Worm (Caenorhabditis elegans) whole organism, L4 larva: ENCODE data around the gene nova-1.

ENCODE experiments used
- F26F4.8 ChIP-seq: fragments of 200-800 bp; sonication (Bioruptor generic); conservative IDR thresholded peaks from 2 replicates; pipeline ENCODE4 v1.3.6; 2022; ENCODE audit warnings: missing genetic modification characterization, missing compliant biosample characterization
- F37D6.2 ChIP-seq: sonication (generic microtip); optimal IDR thresholded peaks from 2 replicates; lab custom pipeline; 2016; ENCODE audit warnings: mild to moderate bottlenecking, missing genetic modification characterization, missing compliant biosample characterization
- Y105C5A.15 ChIP-seq: fragments of 200-800 bp; sonication (Bioruptor generic); IDR thresholded peaks from 2 replicates; pipeline ENCODE4 v1.3.6; 2022; ENCODE audit warnings: missing genetic modification characterization, missing compliant biosample characterization
- Y5F2A.4 ChIP-seq: fragments of 200-800 bp; sonication (Bioruptor generic); optimal IDR thresholded peaks from 2 replicates; lab custom pipeline; 2018; ENCODE audit warnings: mild to moderate bottlenecking, missing genetic modification characterization, missing compliant biosample characterization
- aha-1 ChIP-seq: fragments of 150-350 bp; peaks from one replicate; lab custom pipeline; 2014; ENCODE audit warnings: missing biosample characterization, missing genetic modification characterization
- aly-2 ChIP-seq: sonication (generic microtip); optimal IDR thresholded peaks from 2 replicates; lab custom pipeline; 2018; ENCODE audit warnings: missing biosample characterization, missing genetic modification characterization
- ama-1 ChIP-seq: fragments of 150-350 bp; optimal IDR thresholded peaks from 2 replicates; lab custom pipeline; 2014; ENCODE audit warnings: inconsistent platforms, mixed read lengths
- arid-1 ChIP-seq: fragments of 200-800 bp; sonication (Bioruptor generic); conservative IDR thresholded peaks from 2 replicates; pipeline ENCODE4 v1.3.6; 2022; ENCODE audit warnings: missing genetic modification reagents, missing genetic modification characterization, missing compliant biosample characterization
- ceh-28 ChIP-seq: fragments of 150-350 bp; optimal IDR thresholded peaks from 2 replicates; lab custom pipeline; 2014; ENCODE audit warnings: missing biosample characterization, missing genetic modification reagents, missing genetic modification characterization
- daf-19 ChIP-seq: fragments of 200-800 bp; sonication (Bioruptor generic); conservative IDR thresholded peaks from 2 replicates; pipeline ENCODE4 v1.3.6; 2022; ENCODE audit warnings: missing genetic modification characterization, missing compliant biosample characterization
- dmd-9 ChIP-seq: fragments of 200-800 bp; sonication (Bioruptor generic); IDR thresholded peaks from 2 replicates; pipeline ENCODE4 v1.3.6; 2022; ENCODE audit warnings: missing genetic modification reagents, missing genetic modification characterization, missing compliant biosample characterization
- dpl-1 ChIP-seq: fragments of 150-350 bp; optimal IDR thresholded peaks from 2 replicates; lab custom pipeline; 2014; ENCODE audit warnings: missing biosample characterization, missing genetic modification reagents, missing genetic modification characterization
- duxl-1 ChIP-seq: sonication (generic microtip); optimal IDR thresholded peaks from 2 replicates; lab custom pipeline; 2016; ENCODE audit warnings: mild to moderate bottlenecking, missing genetic modification characterization, moderate library complexity, missing compliant biosample characterization; ENCODE audit not compliant: poor library complexity
- dve-1 ChIP-seq: sonication (generic microtip); optimal IDR thresholded peaks from 2 replicates; lab custom pipeline; 2017; ENCODE audit warnings: antibody characterized with exemption, mild to moderate bottlenecking, missing genetic modification characterization, missing compliant biosample characterization; ENCODE audit not compliant: insufficient read depth
- egl-43 ChIP-seq: fragments of 200-800 bp; sonication (Bioruptor generic); IDR thresholded peaks from 2 replicates; pipeline ENCODE4 v1.3.6; 2022; ENCODE audit warnings: missing genetic modification reagents, missing genetic modification characterization, missing compliant biosample characterization
- fos-1 ChIP-seq: fragments of 150-350 bp; optimal IDR thresholded peaks from 2 replicates; lab custom pipeline; 2014; ENCODE audit warnings: missing biosample characterization, missing genetic modification characterization
- hlh-11 ChIP-seq: fragments of 200-800 bp; sonication (Bioruptor generic); optimal IDR thresholded peaks from 2 replicates; lab custom pipeline; 2018; ENCODE audit warnings: mild to moderate bottlenecking, missing genetic modification characterization, missing compliant biosample characterization
- hlh-30 ChIP-seq: sonication (generic microtip); optimal IDR thresholded peaks from 2 replicates; lab custom pipeline; 2017; ENCODE audit warnings: antibody characterized with exemption, mild to moderate bottlenecking, missing genetic modification characterization, missing compliant biosample characterization; ENCODE audit not compliant: insufficient read depth
- lin-1 ChIP-seq: fragments of 200-800 bp; sonication (Bioruptor generic); IDR thresholded peaks from 2 replicates; pipeline ENCODE4 v1.3.6; 2022; ENCODE audit warnings: missing genetic modification reagents, missing genetic modification characterization, missing compliant biosample characterization
- lin-15B ChIP-seq: fragments of 150-350 bp; sonication (generic microtip); optimal IDR thresholded peaks from 3 replicates; lab custom pipeline; 2014; ENCODE audit warnings: missing biosample characterization, missing genetic modification characterization
- lin-38 ChIP-seq: fragments of 200-800 bp; sonication (Bioruptor generic); IDR thresholded peaks from 2 replicates; pipeline ENCODE4 v1.3.6; 2022; ENCODE audit warnings: missing genetic modification reagents, missing genetic modification characterization, missing compliant biosample characterization
- lsy-2 ChIP-seq, 2 experiments: fragments of 150-350 bp in 1 of 2; sonication (generic microtip) in 1 of 2; optimal IDR thresholded peaks; 2 replicates each; lab custom pipeline; 2014 to 2017; ENCODE audit warnings: missing biosample characterization in 2 of 2, missing genetic modification characterization in 2 of 2
- mes-2 ChIP-seq: sonication (generic microtip); optimal IDR thresholded peaks from 2 replicates; lab custom pipeline; 2016; ENCODE audit warnings: missing genotype, mild to moderate bottlenecking, missing genetic modification characterization, missing compliant biosample characterization; ENCODE audit not compliant: poor library complexity, severe bottlenecking
- nhr-41 ChIP-seq: fragments of 200-800 bp; sonication (Bioruptor generic); IDR thresholded peaks from 2 replicates; pipeline ENCODE4 v1.3.6; 2022; ENCODE audit warnings: missing genetic modification reagents, missing genetic modification characterization, missing compliant biosample characterization
- pqm-1 ChIP-seq: sonication (generic microtip); optimal IDR thresholded peaks from 2 replicates; lab custom pipeline; 2017; ENCODE audit warnings: missing biosample characterization, missing genetic modification characterization
- set-16 ChIP-seq: fragments of 200-800 bp; sonication (Bioruptor generic); IDR thresholded peaks from 2 replicates; pipeline ENCODE4 v1.3.6; 2022; ENCODE audit warnings: missing genetic modification reagents, missing genetic modification characterization, missing compliant biosample characterization
- skn-1 ChIP-seq: fragments of 150-350 bp; optimal IDR thresholded peaks from 2 replicates; lab custom pipeline; 2014; ENCODE audit warnings: missing biosample characterization, missing genetic modification characterization
- snpc-1.2 ChIP-seq: fragments of 200-800 bp; sonication (Bioruptor generic); IDR thresholded peaks from 2 replicates; pipeline ENCODE4 v1.3.6; 2022; ENCODE audit warnings: missing genetic modification reagents, missing genetic modification characterization, missing compliant biosample characterization
- spr-3 ChIP-seq: fragments of 200-800 bp; sonication (Bioruptor generic); optimal IDR thresholded peaks from 2 replicates; lab custom pipeline; 2018; ENCODE audit warnings: mild to moderate bottlenecking, missing genetic modification characterization, missing compliant biosample characterization
- unc-130 ChIP-seq: sonication (generic microtip); optimal IDR thresholded peaks from 2 replicates; lab custom pipeline; 2016; ENCODE audit warnings: missing genetic modification reagents, missing genetic modification characterization, missing compliant biosample characterization
- unc-39 ChIP-seq: sonication (generic microtip); optimal IDR thresholded peaks from 2 replicates; lab custom pipeline; 2017; ENCODE audit warnings: missing biosample characterization, missing genetic modification characterization
- unc-62 ChIP-seq, 3 experiments: fragments of 150-350 bp in 1 of 3; sonication (generic microtip); optimal IDR thresholded peaks in 2 of 3; peaks in 1 of 3; 1 replicate in 1 of 3; 2 replicates in 2 of 3; lab custom pipeline; 2014 to 2017; ENCODE audit warnings: missing biosample characterization in 3 of 3, missing genetic modification characterization in 3 of 3, missing genetic modification reagents in 3 of 3, missing genotype in 1 of 3
- vab-7 ChIP-seq: fragments of 200-800 bp; sonication (Bioruptor generic); IDR thresholded peaks from 2 replicates; pipeline ENCODE4 v1.3.6; 2022; ENCODE audit warnings: missing genetic modification reagents, missing genetic modification characterization, missing compliant biosample characterization
- zip-2 ChIP-seq: fragments of 150-350 bp; optimal IDR thresholded peaks from 2 replicates; lab custom pipeline; 2014; ENCODE audit warnings: missing biosample characterization, missing genetic modification characterization

The nova-1 gene

DNA sequence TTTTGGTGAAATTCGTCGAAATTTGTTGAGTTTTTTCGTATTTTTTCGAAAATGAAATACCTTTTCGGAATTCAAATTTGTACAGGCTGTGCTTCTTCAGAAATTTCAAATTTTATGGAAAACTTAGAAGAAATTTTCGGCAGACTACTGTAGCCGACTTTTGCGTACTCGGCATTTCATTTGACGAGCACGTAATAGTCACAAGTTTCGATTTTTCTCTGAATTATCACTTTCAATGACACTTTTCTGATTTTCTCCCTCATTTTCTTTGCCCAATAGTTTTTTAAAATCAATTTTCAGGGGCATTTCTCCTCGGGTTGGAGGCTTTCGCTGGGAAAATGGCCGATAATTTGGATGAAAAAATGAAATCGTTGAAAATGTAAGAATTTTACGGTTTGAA, 41.9 kb upstream of the nova-1 start, which contains the start of gene fbxa-107:
Gene fbxa-107 (plus strand): TSS at position 301 of the 400 bp plus-strand sequence.
- TF ChIP-seq F37D6.2 (no peak), zip-2 (tag; lab: Kevin White, UChicago) (no peak), snpc-1.2 (GFP tag; lab: Robert Waterston, UW) (no peak), lin-1 (GFP tag; lab: Robert Waterston, UW) (no peak)

DNA sequence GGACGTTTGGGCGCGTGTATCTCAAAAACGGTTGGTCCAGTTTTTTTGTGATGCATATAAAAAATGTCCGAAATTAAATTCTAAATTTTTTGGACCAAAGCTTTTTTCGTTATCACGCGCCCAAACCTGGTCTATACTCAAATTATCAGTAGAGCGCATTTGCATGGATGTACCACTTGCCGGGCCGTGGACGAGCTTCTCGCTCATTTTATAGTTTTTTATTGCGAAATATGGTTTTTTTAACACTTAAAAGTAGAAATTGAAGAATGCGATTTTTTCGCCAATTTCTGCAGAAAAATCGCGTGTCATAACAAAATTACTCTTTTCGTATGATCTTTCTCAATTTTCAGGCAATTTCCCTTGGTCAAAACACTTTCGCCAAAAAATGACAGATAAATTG, 33.3 kb upstream of the nova-1 start:
- TF ChIP-seq lin-38 (GFP tag; lab: Robert Waterston, UW) (peak; percentile 92), mes-2 (tag; lab: Kevin White, UChicago) (peak; percentile 45), aha-1 (tag; lab: Kevin White, UChicago) (peak; percentile 34)

DNA sequence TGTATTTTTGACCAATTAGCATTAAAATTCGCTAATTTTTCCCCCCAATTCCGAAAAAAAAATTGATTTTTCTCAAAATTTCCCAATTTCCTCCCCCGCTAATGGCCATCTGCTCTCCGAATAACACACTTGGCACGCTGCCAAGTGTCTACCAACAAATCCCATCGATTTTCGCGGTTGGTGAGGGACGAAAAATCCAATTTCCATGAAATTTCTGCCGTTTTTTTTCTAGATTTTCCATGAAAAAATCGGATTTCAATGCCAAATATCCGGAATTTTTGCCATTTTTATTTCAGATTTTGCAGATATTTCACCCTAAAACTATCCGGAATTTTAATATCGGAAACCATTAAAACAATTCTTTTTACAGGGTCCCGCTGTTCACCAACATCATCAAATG, 27.7 kb upstream of the nova-1 start:
- TF ChIP-seq unc-62 (GFP tag; optimal IDR thresholded peaks at IDR 0.05 in 1 of 2; lab: Kevin White, UChicago) (peak in 1 of 2 experiments; percentile 97), unc-62 (tag; optimal IDR thresholded peaks at IDR 0.05; lab: Kevin White, UChicago) (no peak), fos-1 (tag; lab: Kevin White, UChicago) (no peak)

DNA sequence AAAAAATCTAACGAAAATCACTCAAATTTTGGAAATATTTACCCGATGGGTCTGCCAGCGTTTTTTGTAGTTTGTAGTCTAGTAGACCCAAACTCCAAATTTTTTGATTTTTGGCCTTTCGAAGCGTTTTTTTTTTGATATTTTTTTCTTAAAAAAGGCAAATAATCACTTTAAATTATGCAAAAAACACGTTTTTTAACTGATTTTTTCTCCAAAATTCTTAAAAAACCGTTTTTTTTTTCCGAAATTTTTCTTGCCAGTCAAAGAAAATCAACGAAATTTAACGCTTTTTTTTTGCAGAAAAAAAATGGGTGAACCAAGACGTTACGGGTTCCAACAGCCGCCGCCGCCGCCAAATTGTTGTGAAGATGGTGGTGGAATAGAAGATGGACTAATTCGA, 26.2 kb upstream of the nova-1 start, which contains the start of gene Y37H2A.1:
Gene Y37H2A.1 (plus strand): TSS at position 301 of the 400 bp plus-strand sequence.
- TF ChIP-seq skn-1 (no peak), arid-1 (GFP tag; lab: Robert Waterston, UW) (no peak), hlh-11 (no peak), dpl-1 (no peak), fos-1 (tag; lab: Kevin White, UChicago) (no peak), hlh-30 (tag; lab: Kevin White, UChicago) (no peak), zip-2 (tag; lab: Kevin White, UChicago) (no peak), lin-15B (tag; lab: Kevin White, UChicago) (no peak), aly-2 (tag; lab: Kevin White, UChicago) (no peak), duxl-1 (tag; lab: Kevin White, UChicago) (no peak)
- TF ChIP-seq, all 104 proteins: peak for 0

DNA sequence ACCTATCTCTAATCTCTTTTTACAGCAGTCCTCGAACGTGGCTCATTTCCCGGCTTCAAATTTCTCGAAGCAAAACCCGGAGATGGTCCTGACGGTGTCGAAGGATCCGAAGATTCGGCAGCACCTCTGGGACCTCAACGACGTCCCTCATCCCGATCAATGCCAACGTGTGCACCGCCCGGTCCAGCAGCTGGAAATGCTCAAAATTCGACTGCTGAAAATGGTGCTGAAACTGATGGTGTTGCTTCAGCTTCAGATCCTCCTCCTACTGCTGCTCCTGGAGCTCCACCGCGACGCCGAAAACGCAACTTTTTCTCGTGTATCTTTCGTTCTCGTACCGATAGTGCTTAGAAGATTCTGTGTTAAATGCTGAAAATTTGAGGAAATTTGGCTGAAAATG, 24.3 kb upstream of the nova-1 start:
- TF ChIP-seq egl-43 (GFP tag; lab: Robert Waterston, UW) (0 out of 2 replicates have a peak, but pooled peaks have one; percentile 22), F37D6.2 (no peak), lsy-2 (tag; optimal IDR thresholded peaks at IDR 0.05; lab: Kevin White, UChicago) (no peak), set-16 (GFP tag; lab: Robert Waterston, UW) (peak; percentile 72), aha-1 (tag; lab: Kevin White, UChicago) (peak; percentile 72)
- TF ChIP-seq, all 104 proteins: peak for 3

DNA sequence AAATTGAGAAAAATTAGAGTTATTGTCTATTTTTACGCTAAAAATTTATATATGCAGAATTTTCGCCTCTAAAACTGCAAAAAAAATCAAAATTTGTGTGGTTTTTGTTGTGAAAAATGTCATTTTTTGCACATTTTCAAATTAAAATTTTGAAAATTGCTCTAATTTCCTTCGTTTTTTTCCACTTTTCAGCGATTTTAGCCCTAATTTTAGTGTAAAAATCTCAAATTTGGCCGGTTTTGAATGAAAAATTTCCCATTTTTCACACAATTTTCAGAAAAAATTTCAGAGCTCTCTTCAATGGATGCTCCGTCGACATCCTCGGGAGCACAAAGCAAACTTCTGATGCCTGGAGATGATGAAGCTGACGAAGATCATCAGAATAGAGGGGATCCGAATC, 16.6 kb upstream of the nova-1 start, which contains the start of gene par-4:
Gene par-4 (plus strand): TSS at position 301 of the 400 bp plus-strand sequence.
- no peak for TF ChIP-seq unc-130 (GFP tag; lab: Kevin White, UChicago)
- no peak for TF ChIP-seq Y5F2A.4
- no peak for TF ChIP-seq aly-2 (tag; lab: Kevin White, UChicago)
- TF ChIP-seq dmd-9, result no peak
- no peak for TF ChIP-seq ama-1 (lab: Kevin White, UChicago)
- no peak for TF ChIP-seq nhr-41 (GFP tag; lab: Robert Waterston, UW)
- no peak for TF ChIP-seq ceh-28 (tag; lab: Kevin White, UChicago)
- no peak for TF ChIP-seq daf-19 (GFP tag; lab: Robert Waterston, UW)
- no peak for TF ChIP-seq dve-1
- TF ChIP-seq unc-39 (tag; lab: Kevin White, UChicago), result no peak
- no peak for TF ChIP-seq set-16 (GFP tag; lab: Robert Waterston, UW)
- TF ChIP-seq spr-3 (GFP tag; lab: Kevin White, UChicago), result no peak
- no peak for TF ChIP-seq pqm-1 (tag; lab: Kevin White, UChicago)
- no peak for TF ChIP-seq vab-7 (GFP tag; lab: Robert Waterston, UW)
- TF ChIP-seq F26F4.8 (GFP tag; lab: Robert Waterston, UW), result no peak
- TF ChIP-seq Y105C5A.15, result no peak
